In genomic region chr3L:17502235-17502634, dm6 we compare ENCODE assay signal across 4 fruit fly cellular contexts.
TF ChIP-seq lines count a peak whose summit lies in the region.

No protein-coding gene starts in this region.

- no peak for TF ChIP-seq CTCF in whole organism, embryonic (GFP tag; optimal IDR thresholded peaks at IDR 0.05; lab: Kevin White, UChicago)

TF ChIP-seq in whole organism, embryonic, 481 proteins besides CTCF, POLR2A, EP300 and RAD21:
- TF ChIP-seq slbo (GFP tag; IDR thresholded peaks at IDR 0.05; lab: Robert Waterston, UW) (peak; percentile 21; the same call in 1 of the 2 replicates), corto (GFP tag; optimal IDR thresholded peaks at IDR 0.05; lab: Kevin White, UChicago) (peak; percentile 53), Sox102F (GFP tag; optimal IDR thresholded peaks at IDR 0.05; lab: Kevin White, UChicago) (peak; percentile 3), dati (GFP tag; IDR thresholded peaks at IDR 0.05; lab: Robert Waterston, UW) (no peak), Drgx (GFP tag; IDR thresholded peaks at IDR 0.05; lab: Robert Waterston, UW) (peak; percentile 60), sens (GFP tag; lab: Kevin White, UChicago) (peak; percentile 79), eyg (GFP tag; optimal IDR thresholded peaks at IDR 0.05; lab: Kevin White, UChicago) (no peak), zfh1 (GFP tag; IDR thresholded peaks at IDR 0.05; lab: Robert Waterston, UW) (0 out of 3 replicates have a peak, but pooled peaks have one; percentile 41), lbe (GFP tag; optimal IDR thresholded peaks at IDR 0.05; lab: Kevin White, UChicago) (peak; percentile 77)

TF ChIP-seq in whole organism, prepupa, 60 proteins besides CTCF, POLR2A, EP300 and RAD21 (continues in another document):
- TF ChIP-seq Met (GFP tag; optimal IDR thresholded peaks at IDR 0.05; lab: Kevin White, UChicago) (peak; percentile 90), CG10669 (GFP tag; optimal IDR thresholded peaks at IDR 0.05; lab: Kevin White, UChicago) (peak; percentile 37), Eip93F (GFP tag; optimal IDR thresholded peaks at IDR 0.05; lab: Kevin White, UChicago) (peak; percentile 55), CG15336 (GFP tag; IDR thresholded peaks at IDR 0.05; lab: Robert Waterston, UW) (peak; percentile 71), Hr4 (GFP tag; optimal IDR thresholded peaks at IDR 0.05; lab: Kevin White, UChicago) (peak; percentile 28), fd85E (GFP tag; optimal IDR thresholded peaks at IDR 0.05; lab: Kevin White, UChicago) (no peak), CG31627 (GFP tag; optimal IDR thresholded peaks at IDR 0.05; lab: Kevin White, UChicago) (peak; percentile 89), Hr39 (GFP tag; optimal IDR thresholded peaks at IDR 0.05; lab: Kevin White, UChicago) (peak; percentile 89), CG11294 (GFP tag; IDR thresholded peaks at IDR 0.05; lab: Robert Waterston, UW) (no peak), CG3032 (tag; optimal IDR thresholded peaks at IDR 0.05; lab: Kevin White, UChicago) (no peak), svp (GFP tag; lab: Kevin White, UChicago) (peak; percentile 94), dac (GFP tag; optimal IDR thresholded peaks at IDR 0.05; lab: Kevin White, UChicago) (no peak), CG6808 (GFP tag; optimal IDR thresholded peaks at IDR 0.05; lab: Kevin White, UChicago) (peak; percentile 1), OdsH (GFP tag; optimal IDR thresholded peaks at IDR 0.05; lab: Kevin White, UChicago) (peak; percentile 46), CG32006 (GFP tag; optimal IDR thresholded peaks at IDR 0.05; lab: Kevin White, UChicago) (peak; percentile 38), CG6854 (GFP tag; optimal IDR thresholded peaks at IDR 0.05; lab: Kevin White, UChicago) (peak; percentile 10), Sox14 (GFP tag; optimal IDR thresholded peaks at IDR 0.05; lab: Kevin White, UChicago) (peak; percentile 80), eg (GFP tag; IDR thresholded peaks at IDR 0.05; lab: Robert Waterston, UW) (peak; percentile 65), CG1621 (tag; optimal IDR thresholded peaks at IDR 0.05; lab: Kevin White, UChicago) (no peak), salr (GFP tag; optimal IDR thresholded peaks at IDR 0.05; lab: Kevin White, UChicago) (peak in 1 of 2 experiments; percentile 13), cyc (GFP tag; optimal IDR thresholded peaks at IDR 0.05; lab: Kevin White, UChicago) (peak; percentile 83), CG4318 (GFP tag; optimal IDR thresholded peaks at IDR 0.05; lab: Kevin White, UChicago) (no peak), vri (GFP tag; optimal IDR thresholded peaks at IDR 0.05; lab: Kevin White, UChicago) (peak; percentile 76), pdm3 (GFP tag; optimal IDR thresholded peaks at IDR 0.05; lab: Kevin White, UChicago) (peak; percentile 68), fkh (GFP tag; optimal IDR thresholded peaks at IDR 0.05; lab: Kevin White, UChicago) (no peak), Sox102F (GFP tag; optimal IDR thresholded peaks at IDR 0.05; lab: Kevin White, UChicago) (peak; percentile 91), CG11762 (GFP tag; optimal IDR thresholded peaks at IDR 0.05; lab: Kevin White, UChicago; ENCODE audit: insufficient read depth) (peak; percentile 24), Hr38 (GFP tag; optimal IDR thresholded peaks at IDR 0.05; lab: Kevin White, UChicago) (no peak)

TF ChIP-seq in whole organism, pupa, 21 proteins besides CTCF, POLR2A, EP300 and RAD21:
- TF ChIP-seq CG8159 (tag; optimal IDR thresholded peaks at IDR 0.05; lab: Kevin White, UChicago) (peak; percentile 7), CG34367 (tag; optimal IDR thresholded peaks at IDR 0.05; lab: Kevin White, UChicago) (no peak), Pif1B (GFP tag; optimal IDR thresholded peaks at IDR 0.05; lab: Kevin White, UChicago) (peak; percentile 66), CG8301 (tag; optimal IDR thresholded peaks at IDR 0.05; lab: Kevin White, UChicago) (no peak), rn (GFP tag; IDR thresholded peaks at IDR 0.05; lab: Robert Waterston, UW) (no peak), fd96Ca (GFP tag; IDR thresholded peaks at IDR 0.05; lab: Robert Waterston, UW) (peak; percentile 59; the same call in 1 of the 3 replicates), CG10348 (GFP tag; IDR thresholded peaks at IDR 0.05; lab: Robert Waterston, UW) (no peak), Ets98B (GFP tag; IDR thresholded peaks at IDR 0.05; lab: Robert Waterston, UW) (peak; percentile 31; the same call in 1 of the 2 replicates), CG32121 (GFP tag; IDR thresholded peaks at IDR 0.05; lab: Robert Waterston, UW) (peak; percentile 45; the same call in 1 of the 2 replicates), Pif1A (GFP tag; optimal IDR thresholded peaks at IDR 0.05; lab: Kevin White, UChicago) (peak; percentile 75), CG9948 (tag; optimal IDR thresholded peaks at IDR 0.05; lab: Kevin White, UChicago) (no peak), CG17806 (tag; optimal IDR thresholded peaks at IDR 0.05; lab: Kevin White, UChicago) (peak; percentile 8), CG14655 (GFP tag; optimal IDR thresholded peaks at IDR 0.05; lab: Kevin White, UChicago) (peak; percentile 44), D1 (tag; optimal IDR thresholded peaks at IDR 0.05; lab: Kevin White, UChicago) (no peak), CG13204 (GFP tag; optimal IDR thresholded peaks at IDR 0.05; lab: Kevin White, UChicago) (no peak), Snoo (tag; optimal IDR thresholded peaks at IDR 0.05; lab: Kevin White, UChicago) (peak; percentile 73), CG4496 (GFP tag; IDR thresholded peaks at IDR 0.05; lab: Robert Waterston, UW) (peak; percentile 75)

TF ChIP-seq in whole organism, wandering third instar larva, 38 proteins besides CTCF, POLR2A, EP300 and RAD21:
- TF ChIP-seq ey (GFP tag; optimal IDR thresholded peaks at IDR 0.05; lab: Kevin White, UChicago), result peak; percentile 79
- peak; percentile 78 for TF ChIP-seq HLH106 (tag; optimal IDR thresholded peaks at IDR 0.05; lab: Kevin White, UChicago)
- TF ChIP-seq h (GFP tag; optimal IDR thresholded peaks at IDR 0.05; lab: Kevin White, UChicago), result peak; percentile 85
- peak; percentile 43 for TF ChIP-seq Jra (GFP tag; optimal IDR thresholded peaks at IDR 0.05; lab: Kevin White, UChicago)
- TF ChIP-seq OdsH (GFP tag; optimal IDR thresholded peaks at IDR 0.05; lab: Kevin White, UChicago), result peak; percentile 78
- TF ChIP-seq rgr (GFP tag; optimal IDR thresholded peaks at IDR 0.05; lab: Kevin White, UChicago), result peak; percentile 81
- TF ChIP-seq woc (GFP tag; optimal IDR thresholded peaks at IDR 0.05; lab: Kevin White, UChicago), result peak; percentile 81
- TF ChIP-seq tai (GFP tag; optimal IDR thresholded peaks at IDR 0.05; lab: Kevin White, UChicago), result peak; percentile 51
- no peak for TF ChIP-seq Dif (GFP tag; optimal IDR thresholded peaks at IDR 0.05; lab: Kevin White, UChicago; ENCODE audit: partially characterized antibody)
- TF ChIP-seq CG32264 (GFP tag; optimal IDR thresholded peaks at IDR 0.05; lab: Kevin White, UChicago), result peak; percentile 65
- TF ChIP-seq Rel (GFP tag; optimal IDR thresholded peaks at IDR 0.05; lab: Kevin White, UChicago), result peak; percentile 62
- TF ChIP-seq Rel (tag; optimal IDR thresholded peaks at IDR 0.05; lab: Kevin White, UChicago), result no peak
- TF ChIP-seq psq (GFP tag; optimal IDR thresholded peaks at IDR 0.05; lab: Kevin White, UChicago), result peak; percentile 70
- TF ChIP-seq dmrt93B (GFP tag; optimal IDR thresholded peaks at IDR 0.05; lab: Kevin White, UChicago), result peak; percentile 26
- TF ChIP-seq lola (GFP tag; optimal IDR thresholded peaks at IDR 0.05; lab: Kevin White, UChicago), result no peak
- no peak for TF ChIP-seq brk (GFP tag; optimal IDR thresholded peaks at IDR 0.05; lab: Kevin White, UChicago)
- TF ChIP-seq br (GFP tag; optimal IDR thresholded peaks at IDR 0.05; lab: Kevin White, UChicago), result peak; percentile 82
- no peak for TF ChIP-seq Abd-B (GFP tag; optimal IDR thresholded peaks at IDR 0.05; lab: Kevin White, UChicago)
- peak; percentile 33 for TF ChIP-seq Hr83 (GFP tag; optimal IDR thresholded peaks at IDR 0.05; lab: Kevin White, UChicago; ENCODE audit: poor library complexity, severe bottlenecking)
- no peak for TF ChIP-seq dsf (GFP tag; optimal IDR thresholded peaks at IDR 0.05; lab: Kevin White, UChicago; ENCODE audit: borderline replicate concordance)
- TF ChIP-seq Vsx2 (GFP tag; optimal IDR thresholded peaks at IDR 0.05; lab: Kevin White, UChicago; ENCODE audit: partially characterized antibody), result no peak
- TF ChIP-seq sage (GFP tag; optimal IDR thresholded peaks at IDR 0.05; lab: Kevin White, UChicago), result peak; percentile 49
- TF ChIP-seq Mio (GFP tag; optimal IDR thresholded peaks at IDR 0.05; lab: Kevin White, UChicago), result no peak
- TF ChIP-seq Sp1 (GFP tag; optimal IDR thresholded peaks at IDR 0.05; lab: Kevin White, UChicago), result peak; percentile 74
- peak; percentile 20 to 82 for TF ChIP-seq foxo (GFP tag; optimal IDR thresholded peaks at IDR 0.05; lab: Kevin White, UChicago)
- peak; percentile 62 for TF ChIP-seq Hnf4 (GFP tag; optimal IDR thresholded peaks at IDR 0.05; lab: Kevin White, UChicago)
- TF ChIP-seq Hr78 (GFP tag; optimal IDR thresholded peaks at IDR 0.05; lab: Kevin White, UChicago), result no peak
- peak; percentile 85 for TF ChIP-seq fru (GFP tag; optimal IDR thresholded peaks at IDR 0.05; lab: Kevin White, UChicago)
- no peak for TF ChIP-seq N (GFP tag; optimal IDR thresholded peaks at IDR 0.05; lab: Kevin White, UChicago)

Comparison
In these comparisons a context has a peak if more than half of its experiments do, and no peak if none do; other contexts are left out.
1. Of the 7 proteins assayed by ChIP-seq in both whole organism, embryonic and whole organism, prepupa: peak only in whole organism, embryonic: none; only in whole organism, prepupa: Blimp-1, CG6854, Hr39 and Lpt; in both: Sox102F; in neither: 2.